Fruit fly (Drosophila melanogaster): ENCODE measurements around the gene Ipp.
A peak's percentile ranks its signal among the peaks of the same experiment; 100 is the strongest.

Ipp gene

dm6 chr3R:13986648-13987047 is 28.1 kb downstream of the Ipp start (continued):
- no peak for TF ChIP-seq Kr (GFP tag; optimal IDR thresholded peaks at IDR 0.05)
- TF ChIP-seq CG18262 (tag; optimal IDR thresholded peaks at IDR 0.05), result peak; percentile 45
- TF ChIP-seq fu2 (GFP tag; optimal IDR thresholded peaks at IDR 0.05), result no peak
- no peak for TF ChIP-seq trh (GFP tag; optimal IDR thresholded peaks at IDR 0.05)
- no peak for TF ChIP-seq lov (optimal IDR thresholded peaks at IDR 0.05)
- TF ChIP-seq lov (GFP tag; IDR thresholded peaks at IDR 0.05), result no peak
- no peak for TF ChIP-seq CG1529 (GFP tag; optimal IDR thresholded peaks at IDR 0.05)
- TF ChIP-seq sug (tag; optimal IDR thresholded peaks at IDR 0.05), result no peak
- no peak for TF ChIP-seq CTCF (GFP tag; optimal IDR thresholded peaks at IDR 0.05)
- peak; percentile 13 for TF ChIP-seq Ssrp (tag; optimal IDR thresholded peaks at IDR 0.05)
- TF ChIP-seq caup (GFP tag; optimal IDR thresholded peaks at IDR 0.05; ENCODE audit: severe bottlenecking), result no peak
- no peak for TF ChIP-seq exex (tag; optimal IDR thresholded peaks at IDR 0.05)
- no peak for TF ChIP-seq CG1233 (GFP tag; optimal IDR thresholded peaks at IDR 0.05)
- TF ChIP-seq CG12942 (GFP tag; optimal IDR thresholded peaks at IDR 0.05), result no peak
- TF ChIP-seq Eip74EF (GFP tag; optimal IDR thresholded peaks at IDR 0.05), result no peak
- TF ChIP-seq PHDP (tag; optimal IDR thresholded peaks at IDR 0.05), result peak; percentile 14
- TF ChIP-seq Opbp (GFP tag; IDR thresholded peaks at IDR 0.05; ENCODE audit: partially characterized antibody), result no peak
- TF ChIP-seq tin (GFP tag; optimal IDR thresholded peaks at IDR 0.05), result no peak
- no peak for TF ChIP-seq CG18764 (GFP tag; optimal IDR thresholded peaks at IDR 0.05)
- no peak for TF ChIP-seq CG10959 (GFP tag; IDR thresholded peaks at IDR 0.05)
- no peak for TF ChIP-seq E2f1 (GFP tag; IDR thresholded peaks at IDR 0.05)
- no peak for TF ChIP-seq CG10366 (GFP tag; IDR thresholded peaks at IDR 0.05)
- TF ChIP-seq CG7786 (GFP tag; optimal IDR thresholded peaks at IDR 0.05), result no peak
- TF ChIP-seq CG14860 (GFP tag; IDR thresholded peaks at IDR 0.05; ENCODE audit: partially characterized antibody), result no peak
- TF ChIP-seq al (GFP tag; IDR thresholded peaks at IDR 0.05), result no peak
- TF ChIP-seq Abd-B (GFP tag; optimal IDR thresholded peaks at IDR 0.05), result peak; percentile 66
- TF ChIP-seq insv (GFP tag; optimal IDR thresholded peaks at IDR 0.05), result no peak
- TF ChIP-seq Meics (GFP tag; optimal IDR thresholded peaks at IDR 0.05), result no peak
- TF ChIP-seq slp2 (GFP tag; optimal IDR thresholded peaks at IDR 0.05), result no peak
- peak; percentile 24 for TF ChIP-seq CG7839 (tag; optimal IDR thresholded peaks at IDR 0.05)
- TF ChIP-seq Hr39 (optimal IDR thresholded peaks at IDR 0.05), result no peak
- TF ChIP-seq Lpt (GFP tag; optimal IDR thresholded peaks at IDR 0.05), result no peak
- no peak for TF ChIP-seq CG4730 (GFP tag; IDR thresholded peaks at IDR 0.05)
- TF ChIP-seq sens-2 (GFP tag; IDR thresholded peaks at IDR 0.05), result no peak
- no peak for TF ChIP-seq Nf-YA (GFP tag; IDR thresholded peaks at IDR 0.05)
- no peak for TF ChIP-seq HmgZ (tag; optimal IDR thresholded peaks at IDR 0.05)
- TF ChIP-seq pan (optimal IDR thresholded peaks at IDR 0.05), result no peak
- TF ChIP-seq pan (GFP tag; optimal IDR thresholded peaks at IDR 0.05 in 1 of 2, IDR thresholded peaks at IDR 0.05 in 1 of 2), result no peak
- no peak for TF ChIP-seq CG16863 (GFP tag; optimal IDR thresholded peaks at IDR 0.05)
- TF ChIP-seq run (tag; optimal IDR thresholded peaks at IDR 0.05), result no peak
- TF ChIP-seq jigr1 (GFP tag; IDR thresholded peaks at IDR 0.05), result no peak
- TF ChIP-seq MTF-1 (GFP tag; optimal IDR thresholded peaks at IDR 0.05; ENCODE audit: borderline replicate concordance), result no peak
- TF ChIP-seq CG42726 (GFP tag; IDR thresholded peaks at IDR 0.05; ENCODE audit: partially characterized antibody), result no peak
- no peak for TF ChIP-seq her (GFP tag; optimal IDR thresholded peaks at IDR 0.05)
- TF ChIP-seq Dip2 (GFP tag; IDR thresholded peaks at IDR 0.05), result no peak
- TF ChIP-seq CG13775 (GFP tag; optimal IDR thresholded peaks at IDR 0.05), result no peak
- TF ChIP-seq Dll (GFP tag; IDR thresholded peaks at IDR 0.05; ENCODE audit: partially characterized antibody), result no peak
- TF ChIP-seq cas (GFP tag; IDR thresholded peaks at IDR 0.05), result no peak
- TF ChIP-seq ERR (GFP tag; optimal IDR thresholded peaks at IDR 0.05), result no peak
- no peak for TF ChIP-seq Xrp1 (GFP tag; IDR thresholded peaks at IDR 0.05)
- TF ChIP-seq CG3163 (GFP tag; optimal IDR thresholded peaks at IDR 0.05), result no peak
- no peak for TF ChIP-seq Bgb (GFP tag; IDR thresholded peaks at IDR 0.05; ENCODE audit: partially characterized antibody)
- no peak for TF ChIP-seq CG11398 (GFP tag; optimal IDR thresholded peaks at IDR 0.05)
